Worm (Caenorhabditis elegans) whole organism, L1 larva: Measurements from ENCODE around the gene ZC190.4.

Experiments used
- C16A3.4 ChIP-seq: fragments of 150-350 bp; optimal IDR thresholded peaks from 2 replicates; lab custom pipeline; 2014; ENCODE audit warnings: missing biosample characterization, missing genetic modification characterization
- C34B4.2 ChIP-seq: sonication (generic microtip); optimal IDR thresholded peaks from 2 replicates; lab custom pipeline; 2017; ENCODE audit warnings: mild to moderate bottlenecking, missing genetic modification characterization, missing compliant biosample characterization
- F16B12.6 ChIP-seq: fragments of 150-350 bp; optimal IDR thresholded peaks from 2 replicates; lab custom pipeline; 2014; ENCODE audit warnings: missing biosample characterization, missing genetic modification characterization
- alr-1 ChIP-seq: fragments of 200-800 bp; sonication (Bioruptor generic); optimal IDR thresholded peaks from 2 replicates; lab custom pipeline; 2018; ENCODE audit warnings: borderline replicate concordance, mild to moderate bottlenecking, missing genetic modification characterization, missing compliant biosample characterization
- ama-1 ChIP-seq: fragments of 150-350 bp; optimal IDR thresholded peaks from 2 replicates; lab custom pipeline; 2014
- blmp-1 ChIP-seq: fragments of 150-350 bp; optimal IDR thresholded peaks from 2 replicates; lab custom pipeline; 2014; ENCODE audit warnings: missing biosample characterization, missing genetic modification characterization
- ceh-82 ChIP-seq, 3 experiments: fragments of 150-350 bp in 1 of 3; sonication (generic microtip) in 2 of 3; optimal IDR thresholded peaks; 2 replicates each; lab custom pipeline; 2014 to 2017; ENCODE audit warnings: missing biosample characterization in 3 of 3, missing genetic modification characterization in 3 of 3
- ceh-88 ChIP-seq: fragments of 200-800 bp; sonication (Bioruptor generic); IDR thresholded peaks from 2 replicates; pipeline ENCODE4 v1.3.6; 2022; ENCODE audit warnings: missing genetic modification characterization, missing compliant biosample characterization
- ceh-90 ChIP-seq: sonication (generic microtip); optimal IDR thresholded peaks from 2 replicates; lab custom pipeline; 2016; ENCODE audit warnings: missing genetic modification characterization, missing compliant biosample characterization
- dsc-1 ChIP-seq: sonication (generic microtip); optimal IDR thresholded peaks from 2 replicates; lab custom pipeline; 2016; ENCODE audit warnings: mild to moderate bottlenecking, missing genetic modification characterization, missing compliant biosample characterization
- efl-1 ChIP-seq, 4 experiments: fragments of 150-350 bp; optimal IDR thresholded peaks in 3 of 4; peaks in 1 of 4; 1 replicate in 1 of 4; 2 replicates in 3 of 4; lab custom pipeline; 2014; ENCODE audit warnings: missing biosample characterization in 2 of 4, missing genetic modification characterization in 2 of 4, missing genetic modification reagents in 2 of 4
- egl-27 ChIP-seq, 2 experiments: fragments of 150-350 bp in 1 of 2; sonication (generic microtip); optimal IDR thresholded peaks; 3 replicates each; lab custom pipeline; 2017 to 2018; ENCODE audit warnings: missing biosample characterization in 2 of 2, missing genetic modification characterization in 2 of 2, missing genetic modification reagents in 2 of 2
- elt-2 ChIP-seq: sonication (generic microtip); optimal IDR thresholded peaks from 2 replicates; lab custom pipeline; 2016; ENCODE audit warnings: missing genetic modification characterization, mild to moderate bottlenecking, inconsistent platforms, missing compliant biosample characterization, missing genetic modification reagents
- elt-3 ChIP-seq, 6 experiments: fragments of 150-350 bp in 1 of 6; sonication (generic microtip); optimal IDR thresholded peaks; 2 replicates each; lab custom pipeline; 2017 to 2018; ENCODE audit warnings: missing biosample characterization in 6 of 6, missing genetic modification characterization in 6 of 6, inconsistent platforms in 1 of 6
- fkh-8 ChIP-seq: sonication (generic microtip); optimal IDR thresholded peaks from 2 replicates; lab custom pipeline; 2016; ENCODE audit warnings: mild to moderate bottlenecking, missing genetic modification characterization, missing compliant biosample characterization
- fos-1 ChIP-seq: fragments of 150-350 bp; optimal IDR thresholded peaks from 2 replicates; lab custom pipeline; 2014; ENCODE audit warnings: missing biosample characterization, missing genetic modification characterization
- grh-1 ChIP-seq: fragments of 200-800 bp; sonication (Bioruptor generic); IDR thresholded peaks from 2 replicates; pipeline ENCODE4 v1.3.6; 2022; ENCODE audit warnings: missing genetic modification reagents, missing genetic modification characterization, missing compliant biosample characterization
- irx-1 ChIP-seq: sonication (generic microtip); optimal IDR thresholded peaks from 2 replicates; lab custom pipeline; 2016; ENCODE audit warnings: missing genetic modification characterization, missing compliant biosample characterization
- jun-1 ChIP-seq: fragments of 150-350 bp; optimal IDR thresholded peaks from 2 replicates; lab custom pipeline; 2014; ENCODE audit warnings: missing biosample characterization, missing genetic modification reagents, missing genetic modification characterization
- lin-13 ChIP-seq: fragments of 150-350 bp; optimal IDR thresholded peaks from 2 replicates; lab custom pipeline; 2014; ENCODE audit warnings: missing biosample characterization, missing genetic modification reagents, missing genetic modification characterization
- lin-14 ChIP-seq: fragments of 200-800 bp; sonication (Bioruptor generic); optimal IDR thresholded peaks from 2 replicates; lab custom pipeline; 2018; ENCODE audit warnings: mild to moderate bottlenecking, missing genetic modification characterization, moderate library complexity, missing compliant biosample characterization
- lin-15B ChIP-seq: fragments of 150-350 bp; sonication (generic microtip); optimal IDR thresholded peaks from 3 replicates; lab custom pipeline; 2014; ENCODE audit warnings: missing biosample characterization, missing genetic modification characterization
- lin-35 ChIP-seq, 2 experiments: fragments of 150-350 bp; optimal IDR thresholded peaks; 2 replicates each; lab custom pipeline; 2014; ENCODE audit warnings: missing biosample characterization in 2 of 2, missing genetic modification characterization in 2 of 2, missing genetic modification reagents in 2 of 2
- lir-3 ChIP-seq: sonication (generic microtip); optimal IDR thresholded peaks from 2 replicates; lab custom pipeline; 2016; ENCODE audit warnings: mild to moderate bottlenecking, missing genetic modification characterization, moderate library complexity, missing compliant biosample characterization; ENCODE audit not compliant: poor library complexity
- lsy-2 ChIP-seq, 2 experiments: fragments of 150-350 bp; optimal IDR thresholded peaks; 2 replicates each; lab custom pipeline; 2014; ENCODE audit warnings: missing biosample characterization in 2 of 2, missing genetic modification characterization in 2 of 2
- mef-2 ChIP-seq: fragments of 150-350 bp; optimal IDR thresholded peaks from 2 replicates; lab custom pipeline; 2014; ENCODE audit warnings: missing biosample characterization, missing genetic modification characterization
- mep-1 ChIP-seq: fragments of 150-350 bp; optimal IDR thresholded peaks from 2 replicates; lab custom pipeline; 2014; ENCODE audit warnings: missing biosample characterization, missing genetic modification characterization
- nhr-11 ChIP-seq: fragments of 150-350 bp; optimal IDR thresholded peaks from 2 replicates; lab custom pipeline; 2014; ENCODE audit warnings: missing biosample characterization, missing genetic modification characterization
- nhr-19 ChIP-seq: fragments of 200-800 bp; sonication (Bioruptor generic); conservative IDR thresholded peaks from 2 replicates; pipeline ENCODE4 v1.3.6; 2022; ENCODE audit warnings: missing genetic modification characterization, missing compliant biosample characterization
- nhr-20 ChIP-seq: sonication (generic microtip); optimal IDR thresholded peaks from 2 replicates; lab custom pipeline; 2016; ENCODE audit warnings: mild to moderate bottlenecking, missing genetic modification characterization, missing compliant biosample characterization
- nhr-237 ChIP-seq: fragments of 150-350 bp; optimal IDR thresholded peaks from 2 replicates; lab custom pipeline; 2014; ENCODE audit warnings: missing biosample characterization, missing genetic modification characterization
- nhr-28 ChIP-seq: fragments of 150-350 bp; optimal IDR thresholded peaks from 2 replicates; lab custom pipeline; 2014; ENCODE audit warnings: missing biosample characterization, missing genetic modification characterization
- nhr-47 ChIP-seq: sonication (generic microtip); optimal IDR thresholded peaks from 2 replicates; lab custom pipeline; 2016; ENCODE audit warnings: mild to moderate bottlenecking, missing genetic modification characterization, moderate library complexity, missing compliant biosample characterization
- nhr-71 ChIP-seq: sonication (generic microtip); optimal IDR thresholded peaks from 2 replicates; lab custom pipeline; 2016; ENCODE audit warnings: mild to moderate bottlenecking, missing genetic modification characterization, moderate library complexity, missing compliant biosample characterization
- nhr-85 ChIP-seq: sonication (generic microtip); peaks from one replicate; lab custom pipeline; 2016; ENCODE audit warnings: missing genetic modification characterization, inconsistent platforms, missing compliant biosample characterization
- nhr-90 ChIP-seq: sonication (generic microtip); optimal IDR thresholded peaks from 2 replicates; lab custom pipeline; 2016; ENCODE audit warnings: mild to moderate bottlenecking, missing genetic modification characterization, missing compliant biosample characterization; ENCODE audit not compliant: poor library complexity
- pag-3 ChIP-seq: sonication (generic microtip); optimal IDR thresholded peaks from 2 replicates; lab custom pipeline; 2017; ENCODE audit warnings: missing genetic modification characterization, mild to moderate bottlenecking, missing compliant biosample characterization, antibody characterized with exemption, borderline replicate concordance; ENCODE audit not compliant: insufficient read depth
- snpc-4 ChIP-seq: fragments of 150-350 bp; optimal IDR thresholded peaks from 2 replicates; lab custom pipeline; 2014; ENCODE audit warnings: missing biosample characterization, missing genetic modification characterization
- sptf-1 ChIP-seq: fragments of 150-350 bp; optimal IDR thresholded peaks from 2 replicates; lab custom pipeline; 2014; ENCODE audit warnings: missing biosample characterization, missing genetic modification characterization
- swsn-7 ChIP-seq: sonication (generic microtip); optimal IDR thresholded peaks from 2 replicates; lab custom pipeline; 2016; ENCODE audit warnings: missing genetic modification characterization, missing compliant biosample characterization
- tbx-2 ChIP-seq: sonication (generic microtip); optimal IDR thresholded peaks from 2 replicates; lab custom pipeline; 2016; ENCODE audit warnings: missing genetic modification characterization, missing compliant biosample characterization
- unc-30 ChIP-seq: sonication (generic microtip); optimal IDR thresholded peaks from 2 replicates; lab custom pipeline; 2017; ENCODE audit warnings: missing biosample characterization, missing genetic modification characterization
- unc-62 ChIP-seq: fragments of 150-350 bp; optimal IDR thresholded peaks from 2 replicates; lab custom pipeline; 2014; ENCODE audit warnings: missing biosample characterization, missing genetic modification reagents, missing genetic modification characterization
- unc-86 ChIP-seq: sonication (generic microtip); optimal IDR thresholded peaks from 2 replicates; lab custom pipeline; 2016; ENCODE audit warnings: missing genetic modification characterization, missing compliant biosample characterization
- xbp-1 ChIP-seq: sonication (generic microtip); optimal IDR thresholded peaks from 2 replicates; lab custom pipeline; 2016; ENCODE audit warnings: missing genetic modification characterization, missing compliant biosample characterization
- ztf-11 ChIP-seq, 2 experiments: sonication (generic microtip); optimal IDR thresholded peaks; 2 replicates each; lab custom pipeline; 2016 to 2017; ENCODE audit warnings: missing genetic modification characterization in 2 of 2, missing biosample characterization in 1 of 2, missing compliant biosample characterization in 1 of 2

The ZC190.4 gene

DNA sequence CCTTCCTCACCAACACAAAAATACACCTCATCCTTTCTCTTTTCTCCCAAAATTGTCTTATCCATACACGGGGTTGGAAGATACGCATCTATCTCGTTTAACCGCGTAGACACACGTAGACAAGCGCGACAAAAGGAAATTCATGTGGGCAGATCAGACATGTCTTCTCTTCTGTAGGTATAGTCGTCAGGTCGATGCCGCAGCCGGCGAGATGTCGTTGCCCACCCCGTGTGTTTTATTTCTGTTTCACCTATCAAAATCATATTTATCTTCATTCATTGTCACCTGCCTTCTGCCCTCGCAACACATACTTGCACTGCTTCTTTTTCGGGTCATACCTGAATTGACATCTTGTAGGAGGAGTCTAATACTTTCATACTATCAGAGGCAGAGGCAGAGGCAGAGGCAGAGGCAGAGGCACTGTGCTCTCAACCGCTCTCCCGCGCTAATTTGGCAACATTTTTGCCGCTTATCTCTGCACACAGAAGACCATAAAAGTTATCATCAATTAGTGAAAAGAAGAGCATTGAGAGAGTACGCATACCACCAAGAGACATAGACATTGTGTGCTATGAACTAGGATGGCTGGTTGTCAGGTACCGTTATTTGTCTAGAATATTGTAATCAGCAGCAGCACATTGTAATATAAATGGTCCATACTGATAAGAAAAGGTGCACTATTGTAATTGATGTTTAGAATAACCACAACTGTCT is 4.5 kb upstream of the ZC190.4 start (continued):
- no peak for TF ChIP-seq ceh-90 (tag; lab: Kevin White, UChicago)
- no peak for TF ChIP-seq nhr-237 (tag; lab: Kevin White, UChicago)
- no peak for TF ChIP-seq alr-1
- peak; percentile 88 for TF ChIP-seq nhr-85 (tag; lab: Kevin White, UChicago)
- TF ChIP-seq, all 84 proteins: peak for 19

DNA sequence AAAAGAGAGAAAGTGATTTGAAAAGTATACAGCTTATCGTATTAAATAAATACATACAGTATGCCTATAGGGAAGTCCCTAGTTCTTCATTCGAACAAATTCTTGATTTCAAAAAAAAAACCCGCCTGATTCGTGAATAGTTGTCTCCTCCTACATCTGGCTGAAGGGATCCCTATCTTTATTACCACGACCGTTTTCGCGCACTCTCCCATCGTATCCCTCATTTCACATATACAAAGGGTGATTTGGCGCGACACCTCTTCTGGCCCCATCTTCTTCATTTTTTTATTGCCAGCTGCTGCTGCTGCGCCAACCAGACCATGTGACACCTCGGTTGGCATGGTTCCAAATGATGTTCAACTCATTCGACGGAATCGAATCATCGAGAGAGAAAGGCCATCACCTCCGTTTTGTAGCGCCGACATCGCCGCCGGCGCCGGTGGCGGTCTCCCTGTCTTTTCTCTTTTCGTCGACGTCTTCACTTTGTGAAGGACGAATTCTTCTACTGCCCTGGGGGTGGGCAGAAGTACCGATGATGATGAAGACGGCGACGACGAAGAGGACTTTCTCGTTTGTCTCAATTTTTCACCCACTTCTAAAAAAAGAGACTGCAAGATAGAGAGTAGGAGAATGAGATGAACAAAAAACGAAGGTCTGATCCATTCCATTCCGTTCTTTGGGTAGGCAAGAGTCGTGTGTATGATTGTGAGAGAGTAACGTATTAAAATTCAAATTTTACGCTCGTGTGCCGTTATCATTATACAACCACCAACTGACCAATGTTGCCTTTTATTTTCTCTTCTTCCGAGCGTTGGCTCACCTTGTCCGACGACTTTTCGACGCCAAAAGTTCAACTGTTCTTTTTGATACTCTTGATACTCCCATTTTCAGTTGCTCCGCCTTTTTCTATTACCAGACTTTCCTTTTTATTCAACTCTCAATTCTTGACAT is 3.5 kb upstream of the ZC190.4 start:
- no peak for TF ChIP-seq elt-2 (tag; lab: Kevin White, UChicago)
- peak; percentile 4 for TF ChIP-seq lin-13 (GFP tag; lab: Kevin White, UChicago)
- peak; percentile 93 for TF ChIP-seq lin-14 (GFP tag; lab: Kevin White, UChicago)
- no peak for TF ChIP-seq alr-1
- no peak for TF ChIP-seq efl-1 (optimal IDR thresholded peaks at IDR 0.05; lab: Kevin White, UChicago)
- TF ChIP-seq efl-1 (GFP tag; optimal IDR thresholded peaks at IDR 0.05 in 1 of 2; lab: Kevin White, UChicago): peak in 1 of 2 experiments; percentile 75
- TF ChIP-seq lin-35 (GFP tag; optimal IDR thresholded peaks at IDR 0.05; lab: Kevin White, UChicago): peak in 1 of 2 experiments; percentile 36
- no peak for TF ChIP-seq unc-86
- peak; percentile 86 for TF ChIP-seq nhr-20 (tag; lab: Kevin White, UChicago)
- peak; percentile 22 to 39 for TF ChIP-seq lsy-2 (tag; optimal IDR thresholded peaks at IDR 0.05; lab: Kevin White, UChicago)
- TF ChIP-seq mef-2: no peak
- peak; percentile 4 for TF ChIP-seq snpc-4 (tag; lab: Kevin White, UChicago)
- no peak for TF ChIP-seq nhr-11 (tag; lab: Kevin White, UChicago)
- no peak for TF ChIP-seq lir-3 (tag; lab: Kevin White, UChicago)
- no peak for TF ChIP-seq F16B12.6 (tag; lab: Kevin White, UChicago)
- peak in 4 of 6 experiments; percentile 13 to 64 (median 35) for TF ChIP-seq elt-3 (tag; optimal IDR thresholded peaks at IDR 0.05; lab: Kevin White, UChicago)
- no peak for TF ChIP-seq ztf-11 (tag; optimal IDR thresholded peaks at IDR 0.05; lab: Kevin White, UChicago)
- TF ChIP-seq nhr-28 (tag; lab: Kevin White, UChicago): no peak
- TF ChIP-seq C16A3.4: peak; percentile 34
- TF ChIP-seq irx-1 (tag; lab: Kevin White, UChicago): peak; percentile 60
- peak; percentile 86 for TF ChIP-seq nhr-71
- TF ChIP-seq sptf-1: no peak
- TF ChIP-seq blmp-1 (tag; lab: Kevin White, UChicago): peak; percentile 94
- TF ChIP-seq fos-1 (tag; lab: Kevin White, UChicago): no peak
- TF ChIP-seq swsn-7: peak; percentile 6
- TF ChIP-seq fkh-8 (tag; lab: Kevin White, UChicago): no peak
- TF ChIP-seq nhr-90 (tag; lab: Kevin White, UChicago): peak; percentile 85
- TF ChIP-seq nhr-237 (tag; lab: Kevin White, UChicago): no peak
- no peak for TF ChIP-seq C34B4.2
- no peak for TF ChIP-seq egl-27 (tag; optimal IDR thresholded peaks at IDR 0.05; lab: Kevin White, UChicago)
- no peak for TF ChIP-seq dsc-1 (tag; lab: Kevin White, UChicago)
- TF ChIP-seq unc-30 (tag; lab: Kevin White, UChicago): no peak
- peak; percentile 62; the same call in 1 of the 2 replicates for TF ChIP-seq grh-1 (GFP tag; lab: Robert Waterston, UW)
- peak; percentile 99 for TF ChIP-seq nhr-85 (tag; lab: Kevin White, UChicago)
- TF ChIP-seq xbp-1 (tag; lab: Kevin White, UChicago): peak; percentile 35
- peak; percentile 47 for TF ChIP-seq mep-1
- TF ChIP-seq ceh-88 (GFP tag; lab: Robert Waterston, UW): no peak
- peak; percentile 53 for TF ChIP-seq tbx-2 (tag; lab: Kevin White, UChicago)
- TF ChIP-seq pag-3 (tag; lab: Kevin White, UChicago): peak; percentile 19
- TF ChIP-seq ceh-82 (tag; optimal IDR thresholded peaks at IDR 0.05; lab: Kevin White, UChicago): peak in 1 of 3 experiments; percentile 19
- TF ChIP-seq jun-1 (tag; lab: Kevin White, UChicago): no peak
- TF ChIP-seq nhr-47 (tag; lab: Kevin White, UChicago): peak; percentile 69
- no peak for TF ChIP-seq lin-15B (tag; lab: Kevin White, UChicago)
- no peak for TF ChIP-seq unc-62 (GFP tag; lab: Kevin White, UChicago)
- TF ChIP-seq nhr-19 (GFP tag; lab: Robert Waterston, UW): peak; percentile 64
- TF ChIP-seq ama-1 (lab: Kevin White, UChicago): no peak
